Fruit fly (Drosophila melanogaster) whole organism, embryonic: ENCODE measurements around the gene Rab40.

ENCODE experiments used
- Ada2b ChIP-seq: fragments of 200-800 bp; sonication (Bioruptor generic); IDR thresholded peaks from 2 replicates; pipeline ENCODE4 v1.3.6; 2022; ENCODE audit warnings: missing biosample characterization, missing genetic modification characterization
- Aef1 ChIP-seq: fragments of 200-800 bp; sonication (Bioruptor generic); IDR thresholded peaks from 3 replicates; pipeline ENCODE4 v1.3.6; 2022; ENCODE audit warnings: missing biosample characterization, missing genetic modification characterization
- Blimp-1 ChIP-seq: fragments of 200-800 bp; sonication (Bioruptor generic); optimal IDR thresholded peaks from 3 replicates; lab custom pipeline; 2018; ENCODE audit warnings: missing biosample characterization, missing genetic modification characterization, mild to moderate bottlenecking, moderate library complexity, missing genetic modification reagents
- C15 ChIP-seq: fragments of 200-800 bp; sonication (Bioruptor generic); IDR thresholded peaks from 3 replicates; pipeline ENCODE4 v1.3.6; 2022; ENCODE audit warnings: missing biosample characterization, missing genetic modification characterization
- CG10979 ChIP-seq: fragments of 200-800 bp; sonication (Bioruptor generic); optimal IDR thresholded peaks from 2 replicates; lab custom pipeline; 2018; ENCODE audit warnings: missing biosample characterization, mild to moderate bottlenecking, missing genetic modification characterization, moderate library complexity
- CG11504 ChIP-seq: fragments of 200-800 bp; sonication (Bioruptor generic); optimal IDR thresholded peaks from 3 replicates; lab custom pipeline; 2019; ENCODE audit warnings: missing biosample characterization, mild to moderate bottlenecking, missing genetic modification characterization, moderate library complexity
- CG11695 ChIP-seq: fragments of 200-800 bp; sonication (Bioruptor generic); IDR thresholded peaks from 3 replicates; pipeline ENCODE4 v1.3.6; 2022; ENCODE audit warnings: missing biosample characterization, missing genetic modification characterization
- CG12219 ChIP-seq: fragments of 200-800 bp; sonication (Bioruptor generic); optimal IDR thresholded peaks from 3 replicates; lab custom pipeline; 2018; ENCODE audit warnings: missing biosample characterization, mild to moderate bottlenecking, missing genetic modification characterization
- CG16815 ChIP-seq: fragments of 200-800 bp; sonication (Bioruptor generic); optimal IDR thresholded peaks from 3 replicates; lab custom pipeline; 2017; ENCODE audit warnings: missing biosample characterization, mild to moderate bottlenecking, missing genetic modification characterization
- CG17802 ChIP-seq: fragments of 200-800 bp; sonication (Bioruptor generic); optimal IDR thresholded peaks from 2 replicates; lab custom pipeline; 2018; ENCODE audit warnings: missing biosample characterization, mild to moderate bottlenecking, missing genetic modification characterization, moderate library complexity
- CG18262 ChIP-seq: fragments of 200-800 bp; optimal IDR thresholded peaks from 3 replicates; lab custom pipeline; 2019; ENCODE audit warnings: missing biosample characterization, mild to moderate bottlenecking, missing genetic modification characterization, moderate library complexity
- CG18599 ChIP-seq: fragments of 200-800 bp; sonication (Bioruptor generic); optimal IDR thresholded peaks from 3 replicates; lab custom pipeline; 2017; ENCODE audit warnings: missing biosample characterization, missing genetic modification characterization, mild to moderate bottlenecking, moderate library complexity, missing genetic modification reagents
- CG2120 ChIP-seq: fragments of 200-800 bp; sonication (Bioruptor generic); optimal IDR thresholded peaks from 3 replicates; lab custom pipeline; 2016; ENCODE audit warnings: missing biosample characterization, missing genetic modification characterization
- CG2199 ChIP-seq: fragments of 200-800 bp; sonication (Bioruptor generic); IDR thresholded peaks from 3 replicates; pipeline ENCODE4 v1.3.6; 2022; ENCODE audit warnings: missing biosample characterization, missing genetic modification characterization
- CG2678 ChIP-seq: fragments of 200-800 bp; sonication (Bioruptor generic); optimal IDR thresholded peaks from 3 replicates; lab custom pipeline; 2019; ENCODE audit warnings: missing biosample characterization, mild to moderate bottlenecking, missing genetic modification characterization, moderate library complexity
- CG30403 ChIP-seq: fragments of 200-800 bp; sonication (Bioruptor generic); optimal IDR thresholded peaks from 3 replicates; lab custom pipeline; 2016; ENCODE audit warnings: missing biosample characterization, missing genetic modification characterization
- CG31388 ChIP-seq: fragments of 200-800 bp; sonication (Bioruptor generic); optimal IDR thresholded peaks from 2 replicates; lab custom pipeline; 2016; ENCODE audit warnings: missing biosample characterization, missing genetic modification characterization
- CG3407 ChIP-seq: fragments of 200-800 bp; sonication (Bioruptor generic); optimal IDR thresholded peaks from 2 replicates; lab custom pipeline; 2018; ENCODE audit warnings: missing biosample characterization, mild to moderate bottlenecking, missing genetic modification characterization
- CG4424 ChIP-seq: fragments of 200-800 bp; sonication (Bioruptor generic); optimal IDR thresholded peaks from 3 replicates; lab custom pipeline; 2016; ENCODE audit warnings: missing biosample characterization, missing genetic modification characterization
- CG5245 ChIP-seq: fragments of 200-800 bp; sonication (Bioruptor generic); optimal IDR thresholded peaks from 3 replicates; lab custom pipeline; 2016; ENCODE audit warnings: missing biosample characterization, missing genetic modification characterization
- CG7556 ChIP-seq: fragments of 200-800 bp; sonication (Bioruptor generic); optimal IDR thresholded peaks from 2 replicates; lab custom pipeline; 2017; ENCODE audit warnings: missing biosample characterization, mild to moderate bottlenecking, missing genetic modification characterization
- CG7963 ChIP-seq: fragments of 200-800 bp; sonication (Bioruptor generic); IDR thresholded peaks from 3 replicates; pipeline ENCODE4 v1.3.6; 2022; ENCODE audit warnings: missing biosample characterization, missing genetic modification characterization; ENCODE audit not compliant: partially characterized antibody
- CoRest ChIP-seq: fragments of 200-800 bp; sonication (Bioruptor generic); optimal IDR thresholded peaks from 3 replicates; lab custom pipeline; 2018; ENCODE audit warnings: missing biosample characterization, mild to moderate bottlenecking, missing genetic modification characterization, moderate library complexity
- Dfd ChIP-seq, 2 experiments: fragments of >200 bp; optimal IDR thresholded peaks; 2 replicates each; lab custom pipeline; 2017; ENCODE audit warnings: missing biosample characterization in 2 of 2, missing genetic modification characterization in 2 of 2
- Dip2 ChIP-seq: fragments of 200-800 bp; sonication (Bioruptor generic); IDR thresholded peaks from 2 replicates; pipeline ENCODE4 v1.3.6; 2022; ENCODE audit warnings: missing biosample characterization, missing genetic modification characterization
- Ets65A ChIP-seq: fragments of 200-800 bp; sonication (Bioruptor generic); peaks from one replicate; lab custom pipeline; 2016; ENCODE audit warnings: missing biosample characterization, missing genetic modification characterization
- HLH4C ChIP-seq: fragments of 200-800 bp; sonication (Bioruptor generic); IDR thresholded peaks from 3 replicates; pipeline ENCODE4 v1.3.6; 2022; ENCODE audit warnings: missing biosample characterization, missing genetic modification characterization; ENCODE audit not compliant: partially characterized antibody
- HLHmδ ChIP-seq: fragments of 200-800 bp; sonication (Bioruptor generic); optimal IDR thresholded peaks from 2 replicates; lab custom pipeline; 2018; ENCODE audit warnings: missing biosample characterization, mild to moderate bottlenecking, missing genetic modification characterization, moderate library complexity
- Hr39 ChIP-seq: fragments of >200 bp; optimal IDR thresholded peaks from 2 replicates; lab custom pipeline; 2017
- Ptx1 ChIP-seq: fragments of 200-800 bp; sonication (Bioruptor generic); IDR thresholded peaks from 2 replicates; pipeline ENCODE4 v1.3.6; 2022; ENCODE audit warnings: missing biosample characterization, missing genetic modification characterization
- Sox102F ChIP-seq: fragments of 200-800 bp; sonication (Bioruptor generic); optimal IDR thresholded peaks from 2 replicates; lab custom pipeline; 2018; ENCODE audit warnings: missing biosample characterization, mild to moderate bottlenecking, missing genetic modification characterization, moderate library complexity
- Ssrp ChIP-seq: fragments of 200-800 bp; sonication (Bioruptor generic); optimal IDR thresholded peaks from 2 replicates; lab custom pipeline; 2018; ENCODE audit warnings: missing biosample characterization, mild to moderate bottlenecking, missing genetic modification characterization, moderate library complexity
- Xbp1 ChIP-seq: fragments of 200-800 bp; sonication (Bioruptor generic); optimal IDR thresholded peaks from 3 replicates; lab custom pipeline; 2016; ENCODE audit warnings: missing biosample characterization, mild to moderate bottlenecking, missing genetic modification characterization
- Xrp1 ChIP-seq: fragments of 200-800 bp; sonication (Bioruptor generic); IDR thresholded peaks from 2 replicates; pipeline ENCODE4 v1.3.6; 2022; ENCODE audit warnings: missing biosample characterization, missing genetic modification characterization
- ash1 ChIP-seq: fragments of 200-800 bp; sonication (Bioruptor generic); optimal IDR thresholded peaks from 2 replicates; lab custom pipeline; 2018; ENCODE audit warnings: missing biosample characterization, mild to moderate bottlenecking, missing genetic modification characterization
- az2 ChIP-seq: fragments of 200-800 bp; sonication (Bioruptor generic); optimal IDR thresholded peaks from 3 replicates; lab custom pipeline; 2016; ENCODE audit warnings: missing biosample characterization, missing genetic modification characterization
- dmrt99B ChIP-seq: fragments of 200-800 bp; sonication (Bioruptor generic); optimal IDR thresholded peaks from 2 replicates; lab custom pipeline; 2018; ENCODE audit warnings: missing biosample characterization, mild to moderate bottlenecking, missing genetic modification characterization, moderate library complexity
- dysf ChIP-seq: fragments of 200-800 bp; sonication (Bioruptor generic); IDR thresholded peaks from 3 replicates; pipeline ENCODE4 v1.3.6; 2022; ENCODE audit warnings: missing biosample characterization, missing genetic modification characterization
- fd96Cb ChIP-seq: fragments of 200-800 bp; sonication (Bioruptor generic); optimal IDR thresholded peaks from 2 replicates; lab custom pipeline; 2018; ENCODE audit warnings: missing biosample characterization, mild to moderate bottlenecking, missing genetic modification characterization, moderate library complexity
- grau ChIP-seq: fragments of 200-800 bp; optimal IDR thresholded peaks from 3 replicates; lab custom pipeline; 2019; ENCODE audit warnings: missing biosample characterization, mild to moderate bottlenecking, missing genetic modification characterization, moderate library complexity
- inv ChIP-seq: fragments of 200-800 bp; sonication (Bioruptor generic); IDR thresholded peaks from 2 replicates; pipeline ENCODE4 v1.3.6; 2022; ENCODE audit warnings: missing biosample characterization, missing genetic modification characterization; ENCODE audit not compliant: partially characterized antibody
- kni ChIP-seq: fragments of 200-800 bp; sonication (Bioruptor generic); optimal IDR thresholded peaks from 3 replicates; lab custom pipeline; 2017; ENCODE audit warnings: mild to moderate bottlenecking, missing biosample characterization, missing genetic modification reagents, missing genetic modification characterization
- mam ChIP-seq: fragments of 200-800 bp; sonication (Bioruptor generic); optimal IDR thresholded peaks from 3 replicates; lab custom pipeline; 2016; ENCODE audit warnings: missing biosample characterization, missing genetic modification characterization
- nau ChIP-seq: fragments of 200-800 bp; sonication (Bioruptor generic); optimal IDR thresholded peaks from 3 replicates; lab custom pipeline; 2017; ENCODE audit warnings: missing biosample characterization, mild to moderate bottlenecking, missing genetic modification characterization, missing genetic modification reagents
- nerfin-1 ChIP-seq: fragments of 200-800 bp; sonication (Bioruptor generic); optimal IDR thresholded peaks from 3 replicates; lab custom pipeline; 2019; ENCODE audit warnings: missing biosample characterization, mild to moderate bottlenecking, missing genetic modification characterization, moderate library complexity
- nmo ChIP-seq: fragments of 200-800 bp; sonication (Bioruptor generic); optimal IDR thresholded peaks from 2 replicates; lab custom pipeline; 2018; ENCODE audit warnings: missing biosample characterization, mild to moderate bottlenecking, missing genetic modification characterization, moderate library complexity
- sens ChIP-seq: fragments of 200-800 bp; sonication (Bioruptor generic); peaks from one replicate; lab custom pipeline; 2016; ENCODE audit warnings: missing biosample characterization, missing genetic modification characterization
- vvl ChIP-seq: fragments of 200-800 bp; sonication (Bioruptor generic); IDR thresholded peaks from 2 replicates; pipeline ENCODE4 v1.3.6; 2022; ENCODE audit warnings: missing biosample characterization, missing genetic modification characterization
- zen ChIP-seq: fragments of 200-800 bp; sonication (Bioruptor generic); optimal IDR thresholded peaks from 3 replicates; lab custom pipeline; 2018; ENCODE audit warnings: missing biosample characterization, mild to moderate bottlenecking, missing genetic modification characterization, moderate library complexity

Rab40 gene

dm6 chrX:12453704-12454103 lies 9.2 kb downstream of the Rab40 start (continued):
- peak; percentile 77 for TF ChIP-seq sens
- 0 out of 2 replicates have a peak, but pooled peaks have one; percentile 29 for TF ChIP-seq vvl (GFP tag; lab: Robert Waterston, UW)
- TF ChIP-seq dysf (GFP tag; lab: Robert Waterston, UW) = 0 out of 3 replicates have a peak, but pooled peaks have one; percentile 17
- TF ChIP-seq CG7556 (GFP tag; lab: Kevin White, UChicago) = no peak
- peak; percentile 9 for TF ChIP-seq CoRest
- TF ChIP-seq nerfin-1 (tag; lab: Kevin White, UChicago) = no peak
- peak; percentile 44 for TF ChIP-seq CG2678 (tag; lab: Kevin White, UChicago)
- TF ChIP-seq CG18262 = peak; percentile 3
- no peak for TF ChIP-seq CG7963 (GFP tag; lab: Robert Waterston, UW)
- TF ChIP-seq CG10979 (tag; lab: Kevin White, UChicago) = peak; percentile 32
- TF ChIP-seq Sox102F (GFP tag; lab: Kevin White, UChicago) = peak; percentile 21
- peak; percentile 8 for TF ChIP-seq az2
- TF ChIP-seq CG11695 (GFP tag; lab: Robert Waterston, UW) = 0 out of 3 replicates have a peak, but pooled peaks have one; percentile 46
- TF ChIP-seq Dfd (GFP tag; optimal IDR thresholded peaks at IDR 0.05; lab: Kevin White, UChicago) = no peak

dm6 chrX:12447874-12448273 lies 15.0 kb downstream of the Rab40 start:
- TF ChIP-seq Xbp1 (GFP tag; lab: Kevin White, UChicago) (peak; percentile 6), CG30403 (GFP tag; lab: Kevin White, UChicago) (peak; percentile 26), C15 (GFP tag; lab: Robert Waterston, UW) (no peak), fd96Cb (peak; percentile 15), CG4424 (peak; percentile 7), Ets65A (GFP tag; lab: Kevin White, UChicago) (peak; percentile 42), dmrt99B (peak; percentile 47), zen (tag; lab: Kevin White, UChicago) (no peak), kni (GFP tag; lab: Kevin White, UChicago) (no peak), nmo (peak; percentile 17), vvl (GFP tag; lab: Robert Waterston, UW) (no peak), CG17802 (tag; lab: Kevin White, UChicago) (no peak), CoRest (peak; percentile 13), nau (no peak), CG12219 (GFP tag; lab: Kevin White, UChicago) (no peak), HLH4C (no peak), Ada2b (GFP tag; lab: Robert Waterston, UW) (0 out of 2 replicates have a peak, but pooled peaks have one; percentile 10), ash1 (no peak), Ptx1 (GFP tag; lab: Robert Waterston, UW) (peak; percentile 16; the same call in 1 of the 2 replicates), Sox102F (GFP tag; lab: Kevin White, UChicago) (peak; percentile 56), CG16815 (GFP tag; lab: Kevin White, UChicago) (no peak), CG11504 (tag; lab: Kevin White, UChicago) (peak; percentile 41), grau (tag; lab: Kevin White, UChicago) (peak; percentile 31), CG18599 (GFP tag; lab: Kevin White, UChicago) (no peak), Ssrp (tag; lab: Kevin White, UChicago) (peak; percentile 29), CG31388 (GFP tag; lab: Kevin White, UChicago) (no peak), inv (GFP tag; lab: Robert Waterston, UW) (no peak), CG2120 (GFP tag; lab: Kevin White, UChicago) (peak; percentile 4), Blimp-1 (peak; percentile 24), Dip2 (GFP tag; lab: Robert Waterston, UW) (no peak), Xrp1 (GFP tag; lab: Robert Waterston, UW) (peak; percentile 10; the same call in 1 of the 2 replicates), mam (no peak), Aef1 (GFP tag; lab: Robert Waterston, UW) (no peak), HLHmδ (no peak), CG3407 (GFP tag; lab: Kevin White, UChicago) (no peak), sens (peak; percentile 77), CG5245 (no peak), Hr39 (no peak), CG2199 (GFP tag; lab: Robert Waterston, UW) (no peak)
